Fruit fly (Drosophila melanogaster): ENCODE data around the gene Roc1b.

The Roc1b gene

DNA sequence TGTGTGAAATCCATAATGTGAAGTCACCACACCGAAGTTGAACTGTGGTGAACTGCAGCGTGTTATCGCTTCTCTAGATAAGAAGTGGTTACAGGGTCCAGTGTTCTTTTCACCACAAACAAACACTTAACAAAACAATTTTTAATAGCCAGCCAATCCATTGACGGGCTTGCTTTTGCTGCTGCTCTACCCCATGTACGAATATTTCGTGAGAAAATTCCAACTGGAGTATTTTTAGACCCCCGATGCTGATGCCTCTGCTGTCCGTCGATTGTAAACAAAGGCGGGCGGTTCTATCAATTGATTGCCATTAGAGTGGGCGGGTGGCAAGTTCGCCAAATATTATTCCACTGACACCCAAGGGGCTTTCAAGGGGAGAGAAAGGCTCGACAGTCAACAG, 18.7 kb upstream of the Roc1b start:
- TF ChIP-seq CG8301 (tag; optimal IDR thresholded peaks at IDR 0.05), result no peak
- TF ChIP-seq D1 (tag; optimal IDR thresholded peaks at IDR 0.05), result no peak
- TF ChIP-seq EcR (GFP tag; optimal IDR thresholded peaks at IDR 0.05), result no peak
- no peak for TF ChIP-seq rn (GFP tag; IDR thresholded peaks at IDR 0.05)
- TF ChIP-seq CG15710 (tag; optimal IDR thresholded peaks at IDR 0.05), result no peak

DNA sequence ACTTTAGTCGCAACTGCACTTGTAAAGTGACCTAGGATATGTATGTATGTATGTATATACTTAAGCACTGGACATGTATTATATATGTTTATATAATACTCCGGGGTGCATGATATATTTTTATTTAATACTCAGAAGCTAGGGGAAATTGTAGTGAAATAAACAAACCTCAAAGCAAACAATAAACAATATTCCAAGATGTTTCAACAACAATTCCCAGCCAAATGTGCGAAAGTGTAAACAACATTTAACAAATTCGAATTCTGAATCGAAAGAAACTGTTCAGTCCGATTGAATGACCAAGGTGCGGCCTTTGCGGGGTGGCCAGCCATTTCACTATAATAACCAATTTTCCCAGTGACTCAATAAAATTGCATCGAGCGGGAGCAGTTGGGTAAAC, 17.7 kb upstream of the Roc1b start:
- TF ChIP-seq EcR (GFP tag; optimal IDR thresholded peaks at IDR 0.05) (no peak), D1 (tag; optimal IDR thresholded peaks at IDR 0.05) (no peak), gl (tag; optimal IDR thresholded peaks at IDR 0.05) (no peak), Pif1B (GFP tag; optimal IDR thresholded peaks at IDR 0.05) (no peak), Pif1A (GFP tag; optimal IDR thresholded peaks at IDR 0.05) (no peak), Snoo (tag; optimal IDR thresholded peaks at IDR 0.05) (no peak), CG9948 (tag; optimal IDR thresholded peaks at IDR 0.05) (no peak)

DNA sequence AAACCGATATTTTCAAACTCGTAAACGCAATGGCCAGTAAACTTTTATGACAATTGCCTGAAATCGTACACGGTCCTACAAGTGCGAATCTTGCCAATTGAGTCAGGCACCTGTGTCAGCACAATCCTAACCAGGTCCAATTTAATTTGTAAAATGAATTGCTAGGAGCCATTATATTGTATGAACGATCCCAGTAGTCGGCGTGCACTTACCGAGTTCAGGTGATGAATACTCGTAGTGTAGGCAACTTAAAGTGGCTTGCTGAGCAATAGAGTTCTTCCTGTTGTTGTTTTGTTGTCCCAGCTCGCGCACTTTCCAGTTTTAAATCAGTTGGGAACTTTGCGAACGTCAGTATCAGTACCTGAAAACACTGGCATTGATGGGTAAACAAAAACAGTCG, 17.2 kb upstream of the Roc1b start:
- TF ChIP-seq CG14655 (GFP tag; optimal IDR thresholded peaks at IDR 0.05), result no peak
- TF ChIP-seq CG4496 (GFP tag; IDR thresholded peaks at IDR 0.05), result no peak
- TF ChIP-seq EcR (GFP tag; optimal IDR thresholded peaks at IDR 0.05), result no peak
- no peak for TF ChIP-seq CG13204 (GFP tag; optimal IDR thresholded peaks at IDR 0.05)
- no peak for TF ChIP-seq CG34367 (tag; optimal IDR thresholded peaks at IDR 0.05)
- TF ChIP-seq Pif1B (GFP tag; optimal IDR thresholded peaks at IDR 0.05), result no peak
- TF ChIP-seq CG32121 (GFP tag; IDR thresholded peaks at IDR 0.05), result no peak
- TF ChIP-seq CG12605 (GFP tag; IDR thresholded peaks at IDR 0.05), result no peak

DNA sequence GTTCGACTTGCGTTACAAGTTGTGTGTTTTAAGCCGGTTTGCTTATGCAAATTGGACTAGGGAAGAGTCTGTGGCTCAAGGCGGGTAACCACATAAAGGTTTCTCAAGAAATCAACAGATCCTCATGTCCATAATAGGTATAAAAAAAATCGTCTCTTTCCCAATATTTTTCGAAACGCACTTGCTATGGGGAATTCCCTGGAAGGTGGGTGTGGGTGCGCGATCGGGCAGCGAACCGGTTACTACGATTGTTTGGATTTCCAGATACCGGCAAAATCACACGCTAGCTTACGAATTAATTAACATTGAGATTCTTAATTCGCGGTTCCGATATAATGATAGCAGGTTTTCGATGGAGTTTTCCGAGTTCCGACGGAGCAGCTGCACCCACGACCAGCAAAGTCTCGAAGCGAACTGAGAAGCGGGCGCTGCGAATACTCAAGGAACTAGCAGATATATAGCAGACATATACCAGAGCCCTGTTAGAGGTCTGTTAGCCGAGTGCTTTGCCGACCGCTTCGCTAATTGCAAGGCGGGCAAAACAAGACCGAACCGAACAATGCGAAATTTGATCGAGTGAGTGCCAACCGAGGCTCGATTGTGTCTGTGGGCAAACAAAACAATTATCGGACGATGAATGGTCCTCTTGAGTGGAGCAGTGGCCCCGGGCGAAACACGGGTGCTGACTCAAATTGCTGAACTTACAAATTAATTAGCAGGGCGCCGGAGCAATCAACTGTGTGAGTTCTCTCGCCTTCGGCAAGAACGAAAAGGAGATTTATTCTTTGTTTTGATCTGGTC, 16.5 kb upstream of the Roc1b start:
- TF ChIP-seq CG13204 (GFP tag; optimal IDR thresholded peaks at IDR 0.05) (peak; percentile 27), Pif1B (GFP tag; optimal IDR thresholded peaks at IDR 0.05) (no peak), CG4496 (GFP tag; IDR thresholded peaks at IDR 0.05) (no peak), EcR (GFP tag; optimal IDR thresholded peaks at IDR 0.05) (peak; percentile 59)

DNA sequence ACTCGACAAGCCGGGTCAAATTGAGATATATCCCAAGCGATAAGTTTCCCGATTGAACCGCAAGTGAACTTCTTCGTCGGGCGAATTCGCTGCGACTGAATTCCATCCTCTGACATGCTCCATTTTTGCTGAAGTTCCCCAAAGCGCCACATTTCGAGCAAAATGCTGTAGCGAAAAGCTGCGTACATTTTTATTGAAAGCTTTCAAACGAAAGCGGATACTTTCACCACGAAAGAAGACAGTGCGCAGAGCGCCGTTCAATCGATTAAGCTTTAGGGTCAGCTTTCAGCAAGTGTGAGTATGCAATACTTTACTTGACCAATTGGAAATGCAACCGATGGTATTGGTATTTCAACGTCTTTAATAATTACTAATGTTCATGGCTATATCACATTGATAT, 14.9 kb upstream of the Roc1b start, which contains the start of gene mthl10:
mthl10 (minus strand) TSS at position 77 of the 400 bp plus-strand sequence.
- no peak for TF ChIP-seq CG8301 (tag; optimal IDR thresholded peaks at IDR 0.05)
- TF ChIP-seq CG8159 (tag; optimal IDR thresholded peaks at IDR 0.05), result no peak
- TF ChIP-seq EcR (GFP tag; optimal IDR thresholded peaks at IDR 0.05), result peak; percentile 75
- TF ChIP-seq CG13204 (GFP tag; optimal IDR thresholded peaks at IDR 0.05), result no peak

DNA sequence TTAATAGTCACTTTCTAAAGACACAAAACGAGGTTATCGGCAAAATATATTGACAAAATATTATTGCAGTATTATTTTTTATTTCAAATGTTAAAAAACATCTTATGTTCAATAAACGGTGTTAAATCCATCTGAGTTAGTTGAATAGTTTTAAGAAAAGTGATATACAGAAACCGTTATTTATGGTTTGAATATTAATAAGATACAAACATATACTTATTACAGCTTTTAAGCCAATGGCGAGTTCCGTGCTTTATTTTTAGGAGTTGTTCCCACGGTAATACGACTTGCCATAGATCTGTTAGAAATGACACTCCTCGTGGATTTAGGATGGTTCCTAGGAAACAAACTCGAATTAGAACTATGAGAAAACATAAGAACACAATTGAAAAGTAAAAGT, 14.5 kb upstream of the Roc1b start:
- TF ChIP-seq rn (GFP tag; IDR thresholded peaks at IDR 0.05) (no peak), gl (tag; optimal IDR thresholded peaks at IDR 0.05) (no peak), CG13204 (GFP tag; optimal IDR thresholded peaks at IDR 0.05) (no peak)

DNA sequence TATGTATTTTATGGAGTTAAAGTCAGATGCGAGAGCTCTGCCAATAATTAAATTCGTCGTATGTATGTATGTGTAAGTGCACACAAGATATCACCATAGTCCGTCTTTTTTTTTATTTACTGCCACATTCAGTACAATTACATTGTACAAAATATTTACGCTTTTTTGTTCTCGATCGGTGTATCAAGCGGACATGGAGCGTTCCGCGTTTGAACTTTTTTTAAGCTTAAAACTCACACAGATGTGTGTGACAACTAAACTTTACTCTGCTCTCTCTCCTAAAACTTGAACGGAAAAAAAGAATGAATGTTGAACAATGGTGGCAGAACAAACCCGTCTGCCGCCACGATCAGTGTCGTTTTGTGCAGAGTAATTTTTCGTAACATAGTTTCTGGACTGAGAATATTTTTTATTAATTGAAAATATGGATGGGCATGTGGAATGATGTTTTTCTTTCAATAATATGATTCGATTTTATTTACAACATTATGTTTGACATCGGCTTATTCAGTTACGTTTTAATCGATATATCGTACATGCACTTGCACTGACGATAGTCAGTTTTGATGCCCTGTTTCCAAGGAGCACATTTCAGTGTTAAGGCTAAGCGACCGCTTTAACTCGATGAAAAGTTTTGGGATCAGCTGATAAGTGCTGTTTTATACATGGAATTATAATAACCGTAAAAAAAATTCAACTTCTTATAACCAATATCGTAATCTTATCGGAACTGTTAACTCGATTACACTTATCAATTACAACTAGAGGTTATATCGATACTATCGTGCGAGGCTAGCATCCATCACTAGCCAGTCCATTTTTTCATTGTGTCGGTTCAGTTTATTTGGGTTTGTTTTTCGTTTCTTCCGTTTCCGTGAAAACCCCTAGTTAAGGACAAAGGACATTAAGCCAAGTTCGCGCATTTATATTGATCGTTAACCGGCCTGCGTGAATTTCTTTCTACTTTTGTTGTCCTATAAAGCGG, 10.8 kb upstream of the Roc1b start, which contains the start of gene mth:
mth (minus strand) TSS at position 302 of the 985 bp plus-strand sequence.
- TF ChIP-seq Snoo (tag; optimal IDR thresholded peaks at IDR 0.05) (peak; percentile 23), EcR (GFP tag; optimal IDR thresholded peaks at IDR 0.05) (no peak), rn (GFP tag; IDR thresholded peaks at IDR 0.05) (peak; percentile 47; the same call in 1 of the 2 replicates), Ets98B (GFP tag; IDR thresholded peaks at IDR 0.05) (peak; percentile 5; the same call in 1 of the 2 replicates), CG10348 (GFP tag; IDR thresholded peaks at IDR 0.05) (no peak), D1 (tag; optimal IDR thresholded peaks at IDR 0.05) (no peak), CG14655 (GFP tag; optimal IDR thresholded peaks at IDR 0.05) (no peak), CG9948 (tag; optimal IDR thresholded peaks at IDR 0.05) (no peak), CG15710 (tag; optimal IDR thresholded peaks at IDR 0.05) (peak; percentile 28), gl (tag; optimal IDR thresholded peaks at IDR 0.05) (peak; percentile 20), Pif1B (GFP tag; optimal IDR thresholded peaks at IDR 0.05) (peak; percentile 9), CG32121 (GFP tag; IDR thresholded peaks at IDR 0.05) (peak; percentile 49; the same call in 1 of the 2 replicates), Pif1A (GFP tag; optimal IDR thresholded peaks at IDR 0.05) (peak; percentile 48), CG12605 (GFP tag; IDR thresholded peaks at IDR 0.05) (no peak)
